Worm (Caenorhabditis elegans) whole organism, young adult: Measurements from ENCODE around the gene C05G5.1.

Experiments
- B0035.1 ChIP-seq: sonication (generic microtip); optimal IDR thresholded peaks from 2 replicates; lab custom pipeline; 2016; ENCODE audit warnings: missing genetic modification characterization, mild to moderate bottlenecking, missing compliant biosample characterization, missing genotype, missing genetic modification reagents
- dpl-1 ChIP-seq: fragments of 150-350 bp; optimal IDR thresholded peaks from 2 replicates; lab custom pipeline; 2014; ENCODE audit warnings: missing biosample characterization, missing genetic modification reagents, missing genetic modification characterization
- him-1 ChIP-seq: sonication (generic microtip); optimal IDR thresholded peaks from 2 replicates; lab custom pipeline; 2016; ENCODE audit warnings: missing genotype, missing genetic modification reagents, missing genetic modification characterization, missing compliant biosample characterization
- snpc-1.1 ChIP-seq: sonication (generic microtip); optimal IDR thresholded peaks from 2 replicates; lab custom pipeline; 2017; ENCODE audit warnings: missing genetic modification characterization, mild to moderate bottlenecking, missing compliant biosample characterization, antibody characterized with exemption, moderate library complexity, missing genotype, missing genetic modification reagents; ENCODE audit not compliant: insufficient read depth
- snpc-4 ChIP-seq, 5 experiments: fragments of 150-350 bp in 1 of 5; sonication (generic microtip) in 4 of 5; optimal IDR thresholded peaks; 2 replicates each; lab custom pipeline; 2014 to 2018; ENCODE audit warnings: missing genetic modification characterization in 5 of 5, missing biosample characterization in 3 of 5, antibody characterized with exemption in 2 of 5, mild to moderate bottlenecking in 2 of 5, missing compliant biosample characterization in 2 of 5, missing genotype in 2 of 5, moderate library complexity in 2 of 5, missing genetic modification reagents in 1 of 5
- unc-62 ChIP-seq: fragments of 150-350 bp; optimal IDR thresholded peaks from 2 replicates; lab custom pipeline; 2014; ENCODE audit warnings: missing biosample characterization, missing genetic modification reagents, missing genetic modification characterization
- xnd-1 ChIP-seq: sonication (generic microtip); optimal IDR thresholded peaks from 2 replicates; lab custom pipeline; 2016; ENCODE audit warnings: missing genotype, missing genetic modification reagents, missing genetic modification characterization, missing compliant biosample characterization

ce11 chrX:14780176-14780575, 40.3 kb upstream of the C05G5.1 start:
- no peak for TF ChIP-seq dpl-1 (GFP tag; lab: Kevin White, UChicago)
- no peak for TF ChIP-seq snpc-4 (GFP tag; optimal IDR thresholded peaks at IDR 0.05; lab: Kevin White, UChicago)
- TF ChIP-seq snpc-4 (tag; optimal IDR thresholded peaks at IDR 0.05; lab: Kevin White, UChicago): no peak
- TF ChIP-seq him-1: no peak
- TF ChIP-seq snpc-1.1 (tag; lab: Kevin White, UChicago): no peak
- TF ChIP-seq xnd-1: no peak
- peak; percentile 57 for TF ChIP-seq unc-62 (GFP tag; lab: Kevin White, UChicago)
- TF ChIP-seq B0035.1 (tag; lab: Kevin White, UChicago): no peak
